Worm (Caenorhabditis elegans) whole organism, young adult: ENCODE data around the gene F55C10.4.

ENCODE experiments used
- B0019.2 ChIP-seq: fragments of 200-800 bp; sonication (Bioruptor generic); conservative IDR thresholded peaks from 2 replicates; pipeline ENCODE4 v1.3.6; 2022; ENCODE audit warnings: missing genetic modification reagents, missing genetic modification characterization, missing compliant biosample characterization
- B0336.3 ChIP-seq: fragments of 200-800 bp; sonication (Bioruptor generic); IDR thresholded peaks from 2 replicates; pipeline ENCODE4 v1.3.6; 2022; ENCODE audit warnings: missing genetic modification characterization, missing compliant biosample characterization
- F10E7.11 ChIP-seq: sonication (generic microtip); optimal IDR thresholded peaks from 2 replicates; lab custom pipeline; 2017; ENCODE audit warnings: mild to moderate bottlenecking, missing genetic modification characterization, moderate library complexity, missing compliant biosample characterization
- F22D6.2 ChIP-seq: sonication (generic microtip); optimal IDR thresholded peaks from 2 replicates; lab custom pipeline; 2016; ENCODE audit warnings: mild to moderate bottlenecking, missing genetic modification characterization, missing compliant biosample characterization
- F37B4.10 ChIP-seq: fragments of 200-800 bp; sonication (Bioruptor generic); IDR thresholded peaks from 2 replicates; pipeline ENCODE4 v1.3.6; 2022; ENCODE audit warnings: missing genetic modification characterization, missing compliant biosample characterization
- F52B5.7 ChIP-seq: sonication (generic microtip); optimal IDR thresholded peaks from 2 replicates; lab custom pipeline; 2016; ENCODE audit warnings: mild to moderate bottlenecking, missing genetic modification characterization, missing compliant biosample characterization
- K11D2.4 ChIP-seq: fragments of 200-800 bp; sonication (Bioruptor generic); IDR thresholded peaks from 2 replicates; pipeline ENCODE4 v1.3.6; 2022; ENCODE audit warnings: missing genetic modification reagents, missing genetic modification characterization, missing compliant biosample characterization
- K12H6.12 ChIP-seq: fragments of 200-800 bp; sonication (Bioruptor generic); optimal IDR thresholded peaks from 2 replicates; lab custom pipeline; 2018; ENCODE audit warnings: mild to moderate bottlenecking, missing genetic modification characterization, missing compliant biosample characterization
- T26A5.8 ChIP-seq: sonication (generic microtip); optimal IDR thresholded peaks from 2 replicates; lab custom pipeline; 2016; ENCODE audit warnings: missing genetic modification characterization, missing compliant biosample characterization
- Y67H2A.10 ChIP-seq: fragments of 200-800 bp; sonication (Bioruptor generic); conservative IDR thresholded peaks from 2 replicates; pipeline ENCODE4 v1.3.6; 2022; ENCODE audit warnings: missing genetic modification reagents, missing genetic modification characterization, missing compliant biosample characterization
- ama-1 ChIP-seq, 3 experiments: fragments of 150-350 bp in 1 of 3; sonication (generic microtip) in 2 of 3; optimal IDR thresholded peaks; 2 replicates each; lab custom pipeline; 2014 to 2018; ENCODE audit warnings: missing biosample characterization in 2 of 3, missing genetic modification characterization in 2 of 3, missing genetic modification reagents in 2 of 3
- athp-1 ChIP-seq: sonication (generic microtip); optimal IDR thresholded peaks from 2 replicates; lab custom pipeline; 2017; ENCODE audit warnings: mild to moderate bottlenecking, missing genetic modification characterization, missing compliant biosample characterization
- attf-6 ChIP-seq: fragments of 200-800 bp; sonication (Bioruptor generic); IDR thresholded peaks from 2 replicates; pipeline ENCODE4 v1.3.6; 2022; ENCODE audit warnings: missing genetic modification reagents, missing genetic modification characterization, missing compliant biosample characterization
- bed-2 ChIP-seq: fragments of 200-800 bp; sonication (Bioruptor generic); IDR thresholded peaks from 2 replicates; pipeline ENCODE4 v1.3.6; 2022; ENCODE audit warnings: missing genetic modification reagents, missing genetic modification characterization, missing compliant biosample characterization
- cebp-1 ChIP-seq, 2 experiments: fragments of 200-800 bp in 1 of 2; sonication (Bioruptor generic) in 1 of 2; sonication (generic microtip) in 1 of 2; IDR thresholded peaks in 1 of 2; optimal IDR thresholded peaks in 1 of 2; 2 replicates each; pipeline versions ENCODE4 v1.3.6 to Lab custom; 2017 to 2022; ENCODE audit warnings: missing compliant biosample characterization in 2 of 2, missing genetic modification characterization in 2 of 2, mild to moderate bottlenecking in 1 of 2, missing genetic modification reagents in 1 of 2, moderate library complexity in 1 of 2
- ceh-100 ChIP-seq: fragments of 200-800 bp; sonication (Bioruptor generic); IDR thresholded peaks from 2 replicates; pipeline ENCODE4 v1.3.6; 2022; ENCODE audit warnings: missing genetic modification reagents, missing genetic modification characterization, missing compliant biosample characterization
- chd-7 ChIP-seq: sonication (generic microtip); optimal IDR thresholded peaks from 2 replicates; lab custom pipeline; 2016; ENCODE audit warnings: mild to moderate bottlenecking, missing genetic modification characterization, moderate library complexity, missing compliant biosample characterization
- egrh-3 ChIP-seq: fragments of 200-800 bp; sonication (Bioruptor generic); IDR thresholded peaks from 2 replicates; pipeline ENCODE4 v1.3.6; 2022; ENCODE audit warnings: missing genetic modification reagents, missing genetic modification characterization, missing compliant biosample characterization
- hlh-12 ChIP-seq: sonication (generic microtip); optimal IDR thresholded peaks from 2 replicates; lab custom pipeline; 2016; ENCODE audit warnings: missing genetic modification characterization, missing compliant biosample characterization
- hlh-26 ChIP-seq: fragments of 200-800 bp; sonication (Bioruptor generic); conservative IDR thresholded peaks from 2 replicates; pipeline ENCODE4 v1.3.6; 2022; ENCODE audit warnings: missing genetic modification reagents, missing genetic modification characterization, missing compliant biosample characterization
- hrde-1 ChIP-seq: sonication (generic microtip); optimal IDR thresholded peaks from 2 replicates; lab custom pipeline; 2016; ENCODE audit warnings: missing genetic modification characterization, mild to moderate bottlenecking, missing compliant biosample characterization, moderate library complexity, missing genotype, missing genetic modification reagents, borderline replicate concordance
- hsf-1 ChIP-seq: fragments of 200-800 bp; sonication (Bioruptor generic); IDR thresholded peaks from 2 replicates; pipeline ENCODE4 v1.3.6; 2022; ENCODE audit warnings: missing genetic modification reagents, missing genetic modification characterization, missing compliant biosample characterization
- let-607 ChIP-seq, 2 experiments: fragments of 200-800 bp in 1 of 2; sonication (Bioruptor generic) in 1 of 2; sonication (generic microtip) in 1 of 2; optimal IDR thresholded peaks; 2 replicates each; lab custom pipeline; 2016 to 2018; ENCODE audit warnings: mild to moderate bottlenecking in 2 of 2, missing compliant biosample characterization in 2 of 2, missing genetic modification characterization in 2 of 2, moderate library complexity in 2 of 2, missing genotype in 1 of 2
- lin-54 ChIP-seq: fragments of 200-800 bp; sonication (Bioruptor generic); optimal IDR thresholded peaks from 2 replicates; lab custom pipeline; 2018; ENCODE audit warnings: mild to moderate bottlenecking, missing genetic modification characterization, missing compliant biosample characterization
- lsl-1 ChIP-seq: fragments of 200-800 bp; sonication (Bioruptor generic); optimal IDR thresholded peaks from 2 replicates; lab custom pipeline; 2018; ENCODE audit warnings: mild to moderate bottlenecking, missing genetic modification characterization, moderate library complexity, missing compliant biosample characterization
- madf-6 ChIP-seq: fragments of 200-800 bp; sonication (Bioruptor generic); IDR thresholded peaks from 2 replicates; pipeline ENCODE4 v1.3.6; 2022; ENCODE audit warnings: missing genetic modification reagents, missing genetic modification characterization, missing compliant biosample characterization
- mes-4 ChIP-seq: sonication (generic microtip); optimal IDR thresholded peaks from 2 replicates; lab custom pipeline; 2016; ENCODE audit warnings: missing genotype, missing genetic modification characterization, missing compliant biosample characterization
- nhr-80 ChIP-seq: sonication (generic microtip); optimal IDR thresholded peaks from 2 replicates; lab custom pipeline; 2016; ENCODE audit warnings: missing genetic modification characterization, missing compliant biosample characterization
- pbrm-1 ChIP-seq: fragments of 200-800 bp; sonication (Bioruptor generic); IDR thresholded peaks from 2 replicates; pipeline ENCODE4 v1.3.6; 2022; ENCODE audit warnings: missing genetic modification reagents, missing genetic modification characterization, missing compliant biosample characterization
- rpc-1 ChIP-seq, 2 experiments: fragments of 150-350 bp in 1 of 2; sonication (generic microtip) in 1 of 2; optimal IDR thresholded peaks; 2 replicates each; lab custom pipeline; 2014 to 2018; ENCODE audit warnings: missing biosample characterization in 1 of 2, missing genetic modification characterization in 1 of 2, missing genetic modification reagents in 1 of 2, missing genotype in 1 of 2
- somi-1 ChIP-seq: fragments of 200-800 bp; sonication (Bioruptor generic); optimal IDR thresholded peaks from 2 replicates; lab custom pipeline; 2018; ENCODE audit warnings: mild to moderate bottlenecking, missing genetic modification characterization, missing compliant biosample characterization
- xnd-1 ChIP-seq: sonication (generic microtip); optimal IDR thresholded peaks from 2 replicates; lab custom pipeline; 2016; ENCODE audit warnings: missing genotype, missing genetic modification reagents, missing genetic modification characterization, missing compliant biosample characterization
- ztf-25 ChIP-seq: fragments of 200-800 bp; sonication (Bioruptor generic); IDR thresholded peaks from 2 replicates; pipeline ENCODE4 v1.3.6; 2022; ENCODE audit warnings: missing genetic modification reagents, missing genetic modification characterization, missing compliant biosample characterization
- ztf-28 ChIP-seq: fragments of 200-800 bp; sonication (Bioruptor generic); IDR thresholded peaks from 2 replicates; pipeline ENCODE4 v1.3.6; 2022; ENCODE audit warnings: missing genetic modification reagents, missing genetic modification characterization, missing compliant biosample characterization

The F55C10.4 gene

ce11 chrV:11421605-11422004 lies 35.1 kb downstream of the F55C10.4 start, which contains the start of gene des-2:
Gene des-2, minus strand, starts transcription at chrV:11421705.
- TF ChIP-seq hlh-12 (tag; lab: Kevin White, UChicago), result no peak
- TF ChIP-seq mes-4 (tag; lab: Kevin White, UChicago), result no peak
- no peak for TF ChIP-seq F22D6.2 (tag; lab: Kevin White, UChicago)
- no peak for TF ChIP-seq xnd-1 (tag; lab: Kevin White, UChicago)
- TF ChIP-seq let-607 (tag; optimal IDR thresholded peaks at IDR 0.05; lab: Kevin White, UChicago), result no peak
- no peak for TF ChIP-seq madf-6 (GFP tag; lab: Robert Waterston, UW)
- TF ChIP-seq ztf-25 (GFP tag; lab: Robert Waterston, UW), result no peak
- no peak for TF ChIP-seq hrde-1 (tag; lab: Kevin White, UChicago)
- TF ChIP-seq ceh-100 (GFP tag; lab: Robert Waterston, UW), result no peak
- no peak for TF ChIP-seq chd-7

ce11 chrV:11424565-11424964 lies 38.0 kb downstream of the F55C10.4 start, which contains the start of gene T26H10.2:
Gene T26H10.2, minus strand, starts transcription at chrV:11424665.
- TF ChIP-seq rpc-1 (optimal IDR thresholded peaks at IDR 0.05; lab: Kevin White, UChicago) (no peak), rpc-1 (tag; optimal IDR thresholded peaks at IDR 0.05; lab: Kevin White, UChicago) (no peak)

- TF ChIP-seq F37B4.10 (GFP tag; lab: Robert Waterston, UW) (no peak), bed-2 (GFP tag; lab: Robert Waterston, UW) (no peak)
Measured at ce11 chrV:11428728-11429127, 42.2 kb downstream of the F55C10.4 start.

ce11 chrV:11430823-11431222 lies 44.3 kb downstream of the F55C10.4 start:
- TF ChIP-seq athp-1 (no peak), lsl-1 (GFP tag; lab: Kevin White, UChicago) (no peak), hlh-26 (GFP tag; lab: Robert Waterston, UW) (no peak), nhr-80 (tag; lab: Kevin White, UChicago) (no peak), F52B5.7 (no peak), T26A5.8 (tag; lab: Kevin White, UChicago) (no peak), F10E7.11 (tag; lab: Kevin White, UChicago) (no peak), somi-1 (GFP tag; lab: Kevin White, UChicago) (no peak), egrh-3 (no peak), lin-54 (no peak), K11D2.4 (no peak), ztf-28 (GFP tag; lab: Robert Waterston, UW) (no peak), K12H6.12 (no peak), attf-6 (GFP tag; lab: Robert Waterston, UW) (no peak), B0019.2 (GFP tag; lab: Robert Waterston, UW) (no peak), pbrm-1 (GFP tag; lab: Robert Waterston, UW) (no peak), cebp-1 (GFP tag; IDR thresholded peaks at IDR 0.05; lab: Robert Waterston, UW) (no peak), cebp-1 (tag; optimal IDR thresholded peaks at IDR 0.05; lab: Kevin White, UChicago) (no peak)

ce11 chrV:11435242-11435641 lies 48.7 kb downstream of the F55C10.4 start:
- no peak for TF ChIP-seq hlh-12 (tag; lab: Kevin White, UChicago)
- no peak for TF ChIP-seq B0336.3 (GFP tag; lab: Robert Waterston, UW)
- no peak for TF ChIP-seq Y67H2A.10 (GFP tag; lab: Robert Waterston, UW)
- no peak for TF ChIP-seq hsf-1
- no peak for TF ChIP-seq hrde-1 (tag; lab: Kevin White, UChicago)
- TF ChIP-seq nhr-80 (tag; lab: Kevin White, UChicago), result no peak
- TF ChIP-seq ama-1 (optimal IDR thresholded peaks at IDR 0.05; lab: Kevin White, UChicago), result no peak
- TF ChIP-seq ama-1 (GFP tag; optimal IDR thresholded peaks at IDR 0.05; lab: Kevin White, UChicago), result no peak
